Worm (Caenorhabditis elegans): ENCODE measurements around the gene Y17G7B.8.

Gene Y17G7B.8

ce11 chrII:12050607-12051006 is 23.1 kb upstream of the Y17G7B.8 start (continued):
- TF ChIP-seq fkh-4 (tag; optimal IDR thresholded peaks at IDR 0.05; ENCODE audit: borderline replicate concordance) (no peak), C16A3.4 (tag; optimal IDR thresholded peaks at IDR 0.05) (no peak), nhr-85 (tag) (peak; percentile 66), ceh-8 (GFP tag; optimal IDR thresholded peaks at IDR 0.05) (no peak), nhr-20 (tag; optimal IDR thresholded peaks at IDR 0.05) (peak; percentile 60), egl-13 (tag; optimal IDR thresholded peaks at IDR 0.05) (no peak), nhr-19 (GFP tag; conservative IDR thresholded peaks at IDR 0.05) (peak; percentile 24; the same call in 1 of the 2 replicates), sup-37 (GFP tag; optimal IDR thresholded peaks at IDR 0.05) (no peak), ces-1 (GFP tag; optimal IDR thresholded peaks at IDR 0.05) (no peak), dsc-1 (tag; optimal IDR thresholded peaks at IDR 0.05) (no peak), nhr-237 (tag; optimal IDR thresholded peaks at IDR 0.05) (no peak), nhr-28 (tag; optimal IDR thresholded peaks at IDR 0.05) (no peak), vab-15 (tag; optimal IDR thresholded peaks at IDR 0.05) (no peak), unc-98 (GFP tag; IDR thresholded peaks at IDR 0.05) (no peak), egl-27 (tag; optimal IDR thresholded peaks at IDR 0.05) (no peak), grh-1 (GFP tag; IDR thresholded peaks at IDR 0.05) (no peak), lin-35 (GFP tag; optimal IDR thresholded peaks at IDR 0.05) (peak in 1 of 2 experiments; percentile 72), nhr-11 (tag; optimal IDR thresholded peaks at IDR 0.05) (no peak), Y116A8C.19 (tag; optimal IDR thresholded peaks at IDR 0.05; ENCODE audit: borderline replicate concordance) (no peak), zag-1 (tag; optimal IDR thresholded peaks at IDR 0.05) (no peak), ztf-4 (tag; optimal IDR thresholded peaks at IDR 0.05) (no peak), mep-1 (tag; optimal IDR thresholded peaks at IDR 0.05) (peak; percentile 14), hlh-17 (GFP tag; optimal IDR thresholded peaks at IDR 0.05; ENCODE audit: borderline replicate concordance) (no peak), lir-3 (tag; optimal IDR thresholded peaks at IDR 0.05; ENCODE audit: poor library complexity) (no peak), ceh-63 (GFP tag; optimal IDR thresholded peaks at IDR 0.05) (no peak), fkh-8 (tag; optimal IDR thresholded peaks at IDR 0.05) (no peak), C04F5.9 (tag; optimal IDR thresholded peaks at IDR 0.05) (no peak), lin-13 (GFP tag; optimal IDR thresholded peaks at IDR 0.05) (no peak), nhr-77 (tag; optimal IDR thresholded peaks at IDR 0.05) (no peak), dpl-1 (GFP tag; optimal IDR thresholded peaks at IDR 0.05) (peak in 1 of 3 experiments; percentile 28), lsy-2 (tag; optimal IDR thresholded peaks at IDR 0.05) (no peak), ama-1 (optimal IDR thresholded peaks at IDR 0.05) (no peak), sox-4 (tag; optimal IDR thresholded peaks at IDR 0.05) (no peak), nhr-84 (tag; optimal IDR thresholded peaks at IDR 0.05) (no peak), nhr-12 (tag; optimal IDR thresholded peaks at IDR 0.05) (no peak), efl-1 (optimal IDR thresholded peaks at IDR 0.05) (peak in 1 of 2 experiments; percentile 6), efl-1 (GFP tag; optimal IDR thresholded peaks at IDR 0.05 in 1 of 2) (peak; percentile 9 to 88), unc-86 (tag; optimal IDR thresholded peaks at IDR 0.05) (no peak), unc-130 (tag; optimal IDR thresholded peaks at IDR 0.05) (peak; percentile 10), ceh-82 (tag; optimal IDR thresholded peaks at IDR 0.05) (no peak), nhr-76 (tag; optimal IDR thresholded peaks at IDR 0.05) (no peak), pqm-1 (tag; optimal IDR thresholded peaks at IDR 0.05) (no peak), aly-2 (tag; optimal IDR thresholded peaks at IDR 0.05) (no peak), C34B4.2 (tag; optimal IDR thresholded peaks at IDR 0.05) (no peak), mab-9 (GFP tag; IDR thresholded peaks at IDR 0.05) (no peak), jun-1 (tag; optimal IDR thresholded peaks at IDR 0.05) (no peak), nhr-71 (tag; optimal IDR thresholded peaks at IDR 0.05) (peak; percentile 79), lin-14 (GFP tag; optimal IDR thresholded peaks at IDR 0.05) (peak; percentile 22), nhr-90 (tag; optimal IDR thresholded peaks at IDR 0.05; ENCODE audit: poor library complexity) (peak; percentile 52)

All from whole organism, L1 larva.